Worm (Caenorhabditis elegans) whole organism, mixed stage, embryonic: ENCODE results near the gene B0462.4.

ENCODE experiments used
- M03D4.4 ChIP-seq: sonication (generic microtip); optimal IDR thresholded peaks from 2 replicates; lab custom pipeline; 2017; ENCODE audit warnings: mild to moderate bottlenecking, missing genetic modification characterization, missing compliant biosample characterization
- bed-3 ChIP-seq: fragments of 200-800 bp; sonication (Bioruptor generic); optimal IDR thresholded peaks from 3 replicates; lab custom pipeline; 2018; ENCODE audit warnings: mild to moderate bottlenecking, missing genetic modification characterization, moderate library complexity, missing compliant biosample characterization
- blmp-1 ChIP-seq: fragments of 150-350 bp; optimal IDR thresholded peaks from 2 replicates; lab custom pipeline; 2014; ENCODE audit warnings: missing biosample characterization, missing genetic modification characterization
- ceh-39 ChIP-seq: fragments of 150-350 bp; optimal IDR thresholded peaks from 2 replicates; lab custom pipeline; 2014; ENCODE audit warnings: missing biosample characterization, missing genetic modification characterization
- ceh-43 ChIP-seq: fragments of 200-800 bp; sonication (Bioruptor generic); optimal IDR thresholded peaks from 2 replicates; lab custom pipeline; 2018; ENCODE audit warnings: mild to moderate bottlenecking, missing genetic modification characterization, moderate library complexity, missing compliant biosample characterization
- ceh-83 ChIP-seq: fragments of 200-800 bp; sonication (Bioruptor generic); optimal IDR thresholded peaks from 2 replicates; lab custom pipeline; 2018; ENCODE audit warnings: mild to moderate bottlenecking, missing genetic modification characterization, missing compliant biosample characterization
- ces-1 ChIP-seq: fragments of 150-350 bp; optimal IDR thresholded peaks from 2 replicates; lab custom pipeline; 2014; ENCODE audit warnings: missing biosample characterization, missing genetic modification reagents, missing genetic modification characterization
- drap-1 ChIP-seq: fragments of 200-800 bp; sonication (Bioruptor generic); optimal IDR thresholded peaks from 3 replicates; lab custom pipeline; 2018; ENCODE audit warnings: mild to moderate bottlenecking, missing genetic modification characterization, missing compliant biosample characterization
- elt-3 ChIP-seq: fragments of 150-350 bp; optimal IDR thresholded peaks from 2 replicates; lab custom pipeline; 2014; ENCODE audit warnings: missing biosample characterization, missing genetic modification characterization
- flh-1 ChIP-seq: fragments of 200-800 bp; sonication (Bioruptor generic); optimal IDR thresholded peaks from 2 replicates; lab custom pipeline; 2018; ENCODE audit warnings: mild to moderate bottlenecking, missing genetic modification characterization, moderate library complexity, missing compliant biosample characterization
- hlh-1 ChIP-seq: fragments of 150-350 bp; optimal IDR thresholded peaks from 2 replicates; lab custom pipeline; 2014; ENCODE audit warnings: missing biosample characterization, missing genetic modification reagents, missing genetic modification characterization
- lin-13 ChIP-seq: fragments of 150-350 bp; optimal IDR thresholded peaks from 2 replicates; lab custom pipeline; 2014; ENCODE audit warnings: missing biosample characterization, missing genetic modification characterization
- lin-32 ChIP-seq: fragments of 200-800 bp; sonication (Bioruptor generic); optimal IDR thresholded peaks from 2 replicates; lab custom pipeline; 2018; ENCODE audit warnings: mild to moderate bottlenecking, missing genetic modification characterization, missing compliant biosample characterization
- lsy-2 ChIP-seq: fragments of 150-350 bp; optimal IDR thresholded peaks from 2 replicates; lab custom pipeline; 2014; ENCODE audit warnings: missing biosample characterization, missing genetic modification characterization
- mab-5 ChIP-seq: fragments of 150-350 bp; optimal IDR thresholded peaks from 2 replicates; lab custom pipeline; 2014; ENCODE audit warnings: missing biosample characterization, missing genetic modification characterization
- mep-1 ChIP-seq: fragments of 150-350 bp; optimal IDR thresholded peaks from 2 replicates; lab custom pipeline; 2017; ENCODE audit warnings: missing biosample characterization, missing genetic modification reagents, missing genetic modification characterization, inconsistent platforms
- mls-2 ChIP-seq: sonication (generic microtip); optimal IDR thresholded peaks from 2 replicates; lab custom pipeline; 2016; ENCODE audit warnings: mild to moderate bottlenecking, missing genetic modification characterization, moderate library complexity, missing compliant biosample characterization
- nhr-12 ChIP-seq: fragments of 150-350 bp; optimal IDR thresholded peaks from 2 replicates; lab custom pipeline; 2014; ENCODE audit warnings: missing biosample characterization, missing genetic modification characterization
- nhr-2 ChIP-seq: fragments of 150-350 bp; optimal IDR thresholded peaks from 2 replicates; lab custom pipeline; 2014; ENCODE audit warnings: missing biosample characterization, missing genetic modification characterization
- nhr-237 ChIP-seq: fragments of 150-350 bp; optimal IDR thresholded peaks from 2 replicates; lab custom pipeline; 2014; ENCODE audit warnings: missing biosample characterization, missing genetic modification characterization
- nhr-76 ChIP-seq: sonication (generic microtip); optimal IDR thresholded peaks from 2 replicates; lab custom pipeline; 2017; ENCODE audit warnings: missing biosample characterization, missing genetic modification characterization
- pha-4 ChIP-seq: fragments of 150-350 bp; optimal IDR thresholded peaks from 2 replicates; lab custom pipeline; 2018; ENCODE audit warnings: missing biosample characterization, missing genetic modification reagents, missing genetic modification characterization
- sem-2 ChIP-seq: fragments of 200-800 bp; sonication (Bioruptor generic); optimal IDR thresholded peaks from 2 replicates; lab custom pipeline; 2018; ENCODE audit warnings: mild to moderate bottlenecking, missing genetic modification characterization, missing compliant biosample characterization
- snpc-4 ChIP-seq: fragments of 150-350 bp; optimal IDR thresholded peaks from 2 replicates; lab custom pipeline; 2014; ENCODE audit warnings: missing biosample characterization, missing genetic modification characterization
- sptf-1 ChIP-seq: sonication (generic microtip); optimal IDR thresholded peaks from 2 replicates; lab custom pipeline; 2017; ENCODE audit warnings: mild to moderate bottlenecking, missing genetic modification characterization, moderate library complexity, missing compliant biosample characterization
- tbx-8 ChIP-seq: fragments of 200-800 bp; sonication (Bioruptor generic); optimal IDR thresholded peaks from 2 replicates; lab custom pipeline; 2018; ENCODE audit warnings: mild to moderate bottlenecking, missing genetic modification characterization, moderate library complexity, missing compliant biosample characterization
- unc-120 ChIP-seq: sonication (generic microtip); optimal IDR thresholded peaks from 2 replicates; lab custom pipeline; 2017; ENCODE audit warnings: missing genetic modification characterization, missing compliant biosample characterization; ENCODE audit not compliant: poor library complexity, severe bottlenecking
- unc-39 ChIP-seq: fragments of 150-350 bp; optimal IDR thresholded peaks from 2 replicates; lab custom pipeline; 2014; ENCODE audit warnings: missing biosample characterization, missing genetic modification characterization
- unc-62 ChIP-seq: fragments of 150-350 bp; optimal IDR thresholded peaks from 2 replicates; lab custom pipeline; 2014; ENCODE audit warnings: missing biosample characterization, missing genetic modification reagents, missing genetic modification characterization
- zip-8 ChIP-seq: fragments of 150-350 bp; optimal IDR thresholded peaks from 2 replicates; lab custom pipeline; 2014; ENCODE audit warnings: missing biosample characterization, missing genetic modification characterization
- ztf-11 ChIP-seq: fragments of 150-350 bp; optimal IDR thresholded peaks from 2 replicates; lab custom pipeline; 2014; ENCODE audit warnings: missing biosample characterization, missing genetic modification characterization

B0462.4 gene

DNA sequence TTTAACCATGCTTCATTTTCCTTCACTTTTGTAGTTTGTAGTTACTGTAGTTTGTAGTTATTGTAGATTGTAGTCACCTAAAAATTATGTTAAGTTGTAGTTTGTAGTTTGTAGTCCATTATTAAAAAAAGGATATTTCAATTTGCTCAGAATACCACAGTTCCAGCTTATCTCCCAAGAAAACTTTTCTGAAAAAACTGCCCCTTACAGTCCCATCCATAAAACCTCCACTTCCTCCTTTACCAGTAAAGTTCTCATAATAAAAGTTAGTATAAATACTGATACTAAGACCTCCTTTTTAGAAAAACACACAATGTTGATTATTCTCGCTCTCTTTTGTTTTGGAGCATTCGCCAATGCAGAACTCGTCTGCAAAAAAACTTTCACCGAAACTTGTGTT is 19.7 kb upstream of the B0462.4 start, which contains the start of gene C08E8.11:
C08E8.11 (plus strand) TSS at position 301 of the 400 bp plus-strand sequence.
- TF ChIP-seq mep-1 (tag; lab: Kevin White, UChicago) (no peak), nhr-12 (tag; lab: Kevin White, UChicago) (no peak), elt-3 (tag; lab: Kevin White, UChicago) (no peak), bed-3 (GFP tag; lab: Kevin White, UChicago) (no peak), snpc-4 (tag; lab: Kevin White, UChicago) (no peak)

DNA sequence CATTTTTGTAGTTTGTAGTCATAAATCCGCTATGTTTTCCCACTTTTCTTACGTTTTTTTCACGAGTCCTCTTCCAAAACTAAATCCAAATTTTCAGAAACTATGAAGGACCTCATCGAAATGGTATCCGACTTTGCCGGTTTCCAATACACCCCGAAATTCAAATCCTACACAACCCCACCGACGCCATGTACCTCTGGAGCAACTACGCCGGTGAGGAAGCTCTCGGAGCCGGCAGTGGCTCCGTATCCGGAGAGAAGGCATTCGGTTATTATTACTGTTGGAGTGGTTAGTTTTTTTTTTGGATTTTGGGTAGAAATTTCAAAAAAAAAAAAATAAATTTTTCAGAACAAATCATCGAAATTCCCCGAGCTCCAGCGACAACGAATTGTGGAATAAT is 19.1 kb upstream of the B0462.4 start, which contains the start of gene C08E8.3:
C08E8.3 (plus strand) TSS at position 84 of the 400 bp plus-strand sequence.
- TF ChIP-seq bed-3 (GFP tag; lab: Kevin White, UChicago) (no peak), M03D4.4 (tag; lab: Kevin White, UChicago) (no peak), mls-2 (tag; lab: Kevin White, UChicago) (no peak), lin-32 (GFP tag; lab: Kevin White, UChicago) (no peak), blmp-1 (no peak), ceh-83 (GFP tag; lab: Kevin White, UChicago) (no peak), unc-39 (tag; lab: Kevin White, UChicago) (no peak)
- TF ChIP-seq, all 35 proteins: peak for 0

DNA sequence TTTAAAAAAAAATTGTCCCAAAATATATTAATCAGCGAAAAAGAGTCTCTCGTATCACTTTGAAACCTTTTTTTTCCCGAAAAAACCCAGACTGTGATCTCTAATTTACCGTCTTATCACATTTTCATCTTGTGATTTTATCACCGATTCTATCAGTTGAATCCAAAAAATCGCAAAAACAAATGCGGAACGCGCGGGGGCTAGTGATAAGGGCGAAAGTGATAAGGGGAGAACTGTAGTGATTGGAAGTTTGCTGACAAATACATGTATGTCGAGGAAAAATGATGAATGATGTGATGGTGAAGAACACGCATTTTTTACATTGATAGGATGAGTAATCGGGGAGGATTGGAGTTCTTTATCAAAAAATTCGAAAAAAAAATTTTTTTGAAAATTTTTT is 15.1 kb upstream of the B0462.4 start:
- TF ChIP-seq ceh-83 (GFP tag; lab: Kevin White, UChicago) (no peak), nhr-237 (tag; lab: Kevin White, UChicago) (no peak), elt-3 (tag; lab: Kevin White, UChicago) (peak; percentile 30), mab-5 (tag; lab: Kevin White, UChicago) (no peak), ceh-39 (tag; lab: Kevin White, UChicago) (no peak), blmp-1 (no peak), sem-2 (GFP tag; lab: Kevin White, UChicago) (no peak)

DNA sequence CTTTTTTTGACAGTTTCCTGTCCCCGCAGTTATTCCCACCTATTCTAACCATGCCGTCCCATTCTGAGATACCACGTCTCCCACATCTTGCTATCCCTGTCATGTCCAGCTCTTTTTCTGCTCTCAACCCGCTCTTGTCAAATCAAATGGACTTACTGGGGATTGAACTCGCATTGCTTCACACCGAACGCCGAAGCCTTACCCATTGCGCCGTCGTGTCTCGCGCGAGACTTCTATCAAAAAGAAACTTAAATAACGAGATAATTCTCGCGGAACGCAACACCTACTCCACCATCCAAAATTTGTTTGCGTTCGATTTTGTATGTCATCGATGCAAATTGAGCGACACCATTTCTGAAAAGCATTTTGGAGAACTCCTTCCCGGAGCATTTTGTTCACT is 13.2 kb upstream of the B0462.4 start:
- TF ChIP-seq mab-5 (tag; lab: Kevin White, UChicago), result no peak
- TF ChIP-seq nhr-12 (tag; lab: Kevin White, UChicago), result no peak
- TF ChIP-seq M03D4.4 (tag; lab: Kevin White, UChicago), result no peak
- TF ChIP-seq ceh-39 (tag; lab: Kevin White, UChicago), result no peak
- no peak for TF ChIP-seq unc-120 (tag; lab: Kevin White, UChicago)
- TF ChIP-seq blmp-1, result no peak
- no peak for TF ChIP-seq ceh-83 (GFP tag; lab: Kevin White, UChicago)
- TF ChIP-seq lsy-2 (tag; lab: Kevin White, UChicago), result no peak
- no peak for TF ChIP-seq ces-1 (GFP tag; lab: Kevin White, UChicago)
- no peak for TF ChIP-seq tbx-8 (GFP tag; lab: Kevin White, UChicago)
- no peak for TF ChIP-seq unc-62 (GFP tag; lab: Kevin White, UChicago)
- TF ChIP-seq ceh-43 (GFP tag; lab: Kevin White, UChicago), result no peak
- TF ChIP-seq mep-1 (tag; lab: Kevin White, UChicago), result no peak
- TF ChIP-seq sptf-1 (tag; lab: Kevin White, UChicago), result no peak
- no peak for TF ChIP-seq nhr-2
- TF ChIP-seq hlh-1 (tag; lab: Kevin White, UChicago), result no peak
- no peak for TF ChIP-seq snpc-4 (tag; lab: Kevin White, UChicago)
- no peak for TF ChIP-seq lin-32 (GFP tag; lab: Kevin White, UChicago)
- TF ChIP-seq, all 35 proteins: peak for 0

DNA sequence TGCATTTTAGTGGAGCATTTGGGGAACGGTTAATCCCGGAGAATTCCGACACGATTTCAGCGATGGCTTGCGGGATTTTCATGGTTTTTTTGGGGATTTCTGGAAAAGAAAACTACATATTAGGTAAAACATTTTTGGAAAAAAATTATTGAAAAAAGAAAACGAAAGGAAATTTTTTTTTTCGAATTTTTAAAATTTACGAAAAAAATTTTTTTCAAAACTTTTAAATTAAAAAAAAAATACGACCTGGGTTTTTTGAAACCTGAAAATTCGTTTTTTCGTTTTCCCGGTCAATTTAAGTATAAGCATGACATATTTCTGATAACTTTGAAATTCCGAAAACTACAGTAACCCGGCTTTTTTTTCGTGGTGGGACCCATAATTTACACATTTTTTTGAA is 8.8 kb upstream of the B0462.4 start, which contains the start of gene C08E8.10:
C08E8.10 (minus strand) TSS at position 101 of the 400 bp plus-strand sequence.
- TF ChIP-seq lin-13, result no peak
- no peak for TF ChIP-seq lsy-2 (tag; lab: Kevin White, UChicago)

DNA sequence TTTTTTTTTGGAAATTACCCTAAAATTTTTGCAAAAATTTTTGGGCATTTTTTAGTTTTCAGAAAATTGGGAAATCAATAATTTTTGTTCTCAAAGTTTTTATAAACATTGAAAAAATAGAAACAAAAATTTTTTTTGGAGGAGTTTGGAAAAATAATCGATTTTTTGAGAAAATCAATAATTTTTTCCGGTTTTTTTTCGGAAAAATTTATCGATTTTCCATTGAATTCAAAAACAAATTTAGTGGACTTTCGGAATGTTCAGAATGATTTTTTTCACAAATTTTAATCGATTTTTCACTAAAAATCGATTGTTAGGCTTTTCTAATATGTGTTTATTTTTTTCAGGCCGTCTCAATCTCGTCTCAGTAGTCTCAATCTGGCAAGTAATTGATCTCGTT is 6.7 kb upstream of the B0462.4 start:
- no peak for TF ChIP-seq ceh-43 (GFP tag; lab: Kevin White, UChicago)
- TF ChIP-seq ztf-11 (tag; lab: Kevin White, UChicago), result no peak
- TF ChIP-seq flh-1 (GFP tag; lab: Kevin White, UChicago), result no peak
- no peak for TF ChIP-seq zip-8 (tag; lab: Kevin White, UChicago)
- TF ChIP-seq drap-1, result no peak
- no peak for TF ChIP-seq blmp-1
- no peak for TF ChIP-seq sem-2 (GFP tag; lab: Kevin White, UChicago)
- TF ChIP-seq lin-13, result no peak
- TF ChIP-seq ceh-83 (GFP tag; lab: Kevin White, UChicago), result no peak
- no peak for TF ChIP-seq nhr-2
- TF ChIP-seq pha-4 (tag; lab: Kevin White, UChicago), result no peak
- no peak for TF ChIP-seq M03D4.4 (tag; lab: Kevin White, UChicago)
- no peak for TF ChIP-seq nhr-76 (tag; lab: Kevin White, UChicago)
- no peak for TF ChIP-seq bed-3 (GFP tag; lab: Kevin White, UChicago)
- no peak for TF ChIP-seq ceh-39 (tag; lab: Kevin White, UChicago)
- no peak for TF ChIP-seq unc-39 (tag; lab: Kevin White, UChicago)
- no peak for TF ChIP-seq hlh-1 (tag; lab: Kevin White, UChicago)
- TF ChIP-seq sptf-1 (tag; lab: Kevin White, UChicago), result no peak
- TF ChIP-seq ces-1 (GFP tag; lab: Kevin White, UChicago), result no peak
